Fruit fly (Drosophila melanogaster): ENCODE measurements around the gene cact.

The cact gene

DNA sequence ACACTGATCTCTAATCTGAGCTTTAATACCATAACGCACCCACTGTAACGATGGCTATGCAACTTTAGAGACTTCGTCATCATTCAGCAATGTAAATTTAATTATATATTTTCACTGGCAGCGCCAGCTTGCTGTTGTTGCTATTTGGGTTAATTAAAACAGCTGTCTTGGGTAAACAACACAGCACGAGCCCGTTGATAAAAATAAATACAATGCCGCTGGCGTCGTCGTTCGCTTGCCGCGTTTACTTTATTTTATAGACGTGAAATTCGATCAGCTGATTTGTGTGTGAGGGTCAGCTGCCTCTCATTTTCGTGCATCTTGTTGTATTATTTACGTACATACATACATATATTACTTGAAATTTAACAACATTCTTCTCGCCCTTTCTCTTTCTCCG lies 53.3 kb downstream of the cact start (continued):
- peak; percentile 21 for TF ChIP-seq CG1529 (GFP tag; optimal IDR thresholded peaks at IDR 0.05)
- TF ChIP-seq sens-2 (GFP tag; IDR thresholded peaks at IDR 0.05) = no peak
- no peak for TF ChIP-seq dmrt99B (tag; optimal IDR thresholded peaks at IDR 0.05)
- no peak for TF ChIP-seq nmo (GFP tag; optimal IDR thresholded peaks at IDR 0.05)
- TF ChIP-seq toy (GFP tag; IDR thresholded peaks at IDR 0.05) = no peak
- TF ChIP-seq CG33557 (GFP tag; optimal IDR thresholded peaks at IDR 0.05) = peak; percentile 32
- TF ChIP-seq Drgx (GFP tag; IDR thresholded peaks at IDR 0.05) = no peak
- TF ChIP-seq mam (GFP tag; optimal IDR thresholded peaks at IDR 0.05) = no peak
- TF ChIP-seq esg (GFP tag; conservative IDR thresholded peaks at IDR 0.05) = no peak
- TF ChIP-seq CG43689 (GFP tag; IDR thresholded peaks at IDR 0.05) = no peak
- no peak for TF ChIP-seq CG7271 (tag; optimal IDR thresholded peaks at IDR 0.05)
- no peak for TF ChIP-seq HLH54F (GFP tag; optimal IDR thresholded peaks at IDR 0.05)
- TF ChIP-seq HHEX (GFP tag; optimal IDR thresholded peaks at IDR 0.05) = peak; percentile 60
- peak; percentile 43 for TF ChIP-seq CG1603 (tag; optimal IDR thresholded peaks at IDR 0.05)
- TF ChIP-seq bcd (GFP tag; optimal IDR thresholded peaks at IDR 0.05) = no peak
- TF ChIP-seq CG9797 (GFP tag; optimal IDR thresholded peaks at IDR 0.05) = no peak
- TF ChIP-seq Hand (GFP tag; optimal IDR thresholded peaks at IDR 0.05) = peak; percentile 29
- TF ChIP-seq Ravus (GFP tag; IDR thresholded peaks at IDR 0.05) = no peak
- TF ChIP-seq shn (GFP tag; optimal IDR thresholded peaks at IDR 0.05) = no peak
- TF ChIP-seq nom (GFP tag; optimal IDR thresholded peaks at IDR 0.05) = no peak
- TF ChIP-seq E2f2 (GFP tag; IDR thresholded peaks at IDR 0.05) = peak; percentile 25; the same call in 1 of the 2 replicates
- TF ChIP-seq C15 (GFP tag; IDR thresholded peaks at IDR 0.05) = no peak
- TF ChIP-seq seq (GFP tag; IDR thresholded peaks at IDR 0.05) = no peak; the same call in 1 of the 2 replicates
- no peak for TF ChIP-seq stc (GFP tag; IDR thresholded peaks at IDR 0.05)
- no peak for TF ChIP-seq gsb (GFP tag; IDR thresholded peaks at IDR 0.05)
- no peak for TF ChIP-seq CG10462 (GFP tag; optimal IDR thresholded peaks at IDR 0.05)
- TF ChIP-seq nerfin-2 (GFP tag; IDR thresholded peaks at IDR 0.05; ENCODE audit: partially characterized antibody) = no peak
- no peak for TF ChIP-seq Doc2 (GFP tag; IDR thresholded peaks at IDR 0.05)
- peak; percentile 65; the same call in 1 of the 2 replicates for TF ChIP-seq Awh (GFP tag; IDR thresholded peaks at IDR 0.05)
- no peak for TF ChIP-seq Usf (GFP tag; optimal IDR thresholded peaks at IDR 0.05)
- no peak for TF ChIP-seq ssp (GFP tag; IDR thresholded peaks at IDR 0.05)
- peak; percentile 46; the same call in 1 of the 2 replicates for TF ChIP-seq CG14014 (GFP tag; IDR thresholded peaks at IDR 0.05)
- TF ChIP-seq CG13624 (GFP tag; optimal IDR thresholded peaks at IDR 0.05) = no peak
- peak; percentile 34 for TF ChIP-seq CG10431 (GFP tag; optimal IDR thresholded peaks at IDR 0.05)
- TF ChIP-seq ems (GFP tag; optimal IDR thresholded peaks at IDR 0.05) = no peak
- no peak for TF ChIP-seq ken (GFP tag; IDR thresholded peaks at IDR 0.05)
- TF ChIP-seq unpg (GFP tag; optimal IDR thresholded peaks at IDR 0.05) = peak; percentile 16
- peak; percentile 61; the same call in 1 of the 2 replicates for TF ChIP-seq CG4360 (GFP tag; IDR thresholded peaks at IDR 0.05)
- TF ChIP-seq ewg (GFP tag; optimal IDR thresholded peaks at IDR 0.05) = no peak
- TF ChIP-seq ase (GFP tag; IDR thresholded peaks at IDR 0.05) = no peak
- TF ChIP-seq wdn (GFP tag; IDR thresholded peaks at IDR 0.05) = 0 out of 2 replicates have a peak, but pooled peaks have one; percentile 7
- TF ChIP-seq CG14050 (GFP tag; IDR thresholded peaks at IDR 0.05) = no peak
- no peak for TF ChIP-seq tna (GFP tag; IDR thresholded peaks at IDR 0.05; ENCODE audit: partially characterized antibody)
- TF ChIP-seq CG2120 (GFP tag; optimal IDR thresholded peaks at IDR 0.05) = no peak
- TF ChIP-seq CG31441 (GFP tag; IDR thresholded peaks at IDR 0.05) = no peak
- peak; percentile 71 for TF ChIP-seq CG13296 (GFP tag; optimal IDR thresholded peaks at IDR 0.05)
- TF ChIP-seq CG10959 (GFP tag; IDR thresholded peaks at IDR 0.05) = no peak
- no peak for TF ChIP-seq TFAM (GFP tag; optimal IDR thresholded peaks at IDR 0.05)
- TF ChIP-seq Hr51 (GFP tag; optimal IDR thresholded peaks at IDR 0.05) = no peak
- TF ChIP-seq CG6813 (GFP tag; optimal IDR thresholded peaks at IDR 0.05) = peak; percentile 68
- no peak for TF ChIP-seq Oaz (GFP tag; IDR thresholded peaks at IDR 0.05)
- no peak for TF ChIP-seq CG11093 (GFP tag; IDR thresholded peaks at IDR 0.05)

All from whole organism, embryonic.